Worm (Caenorhabditis elegans) whole organism, L3 larva: Measurements from ENCODE around the gene vha-13.

ENCODE experiments used
- aly-2 ChIP-seq: fragments of 150-350 bp; optimal IDR thresholded peaks from 2 replicates; lab custom pipeline; 2014; ENCODE audit warnings: missing biosample characterization, missing genetic modification characterization
- ceh-28 ChIP-seq: fragments of 150-350 bp; optimal IDR thresholded peaks from 2 replicates; lab custom pipeline; 2014; ENCODE audit warnings: missing biosample characterization, missing genetic modification reagents, missing genetic modification characterization
- daf-12 ChIP-seq: fragments of 150-350 bp; optimal IDR thresholded peaks from 2 replicates; lab custom pipeline; 2014; ENCODE audit warnings: missing biosample characterization, missing genetic modification reagents, missing genetic modification characterization
- fkh-10 ChIP-seq: sonication (generic microtip); optimal IDR thresholded peaks from 2 replicates; lab custom pipeline; 2017; ENCODE audit warnings: missing biosample characterization, missing genetic modification reagents, missing genetic modification characterization
- fos-1 ChIP-seq: fragments of 150-350 bp; optimal IDR thresholded peaks from 2 replicates; lab custom pipeline; 2014; ENCODE audit warnings: missing biosample characterization, missing genetic modification characterization
- lin-15B ChIP-seq: fragments of 150-350 bp; optimal IDR thresholded peaks from 2 replicates; lab custom pipeline; 2014; ENCODE audit warnings: missing biosample characterization, missing genetic modification characterization
- nfya-1 ChIP-seq: sonication (generic microtip); optimal IDR thresholded peaks from 2 replicates; lab custom pipeline; 2017; ENCODE audit warnings: missing genetic modification characterization, mild to moderate bottlenecking, missing compliant biosample characterization, antibody characterized with exemption, moderate library complexity; ENCODE audit not compliant: insufficient read depth
- nhr-23 ChIP-seq: fragments of 150-350 bp; optimal IDR thresholded peaks from 2 replicates; lab custom pipeline; 2014; ENCODE audit warnings: missing biosample characterization, missing genetic modification reagents, missing genetic modification characterization
- nhr-28 ChIP-seq: fragments of 150-350 bp; optimal IDR thresholded peaks from 2 replicates; lab custom pipeline; 2014; ENCODE audit warnings: missing biosample characterization, missing genetic modification characterization
- nhr-77 ChIP-seq: fragments of 150-350 bp; optimal IDR thresholded peaks from 2 replicates; lab custom pipeline; 2014; ENCODE audit warnings: missing biosample characterization, missing genetic modification characterization
- pha-4 ChIP-seq: fragments of 150-350 bp; optimal IDR thresholded peaks from 2 replicates; lab custom pipeline; 2014; ENCODE audit warnings: missing biosample characterization, missing genetic modification reagents, missing genetic modification characterization
- tbx-2 ChIP-seq: sonication (generic microtip); optimal IDR thresholded peaks from 2 replicates; lab custom pipeline; 2016; ENCODE audit warnings: mild to moderate bottlenecking, missing genetic modification characterization, missing compliant biosample characterization
- zag-1 ChIP-seq: fragments of 150-350 bp; optimal IDR thresholded peaks from 2 replicates; lab custom pipeline; 2014; ENCODE audit warnings: missing biosample characterization, missing genetic modification characterization
- ztf-11 ChIP-seq: fragments of 150-350 bp; optimal IDR thresholded peaks from 2 replicates; lab custom pipeline; 2014; ENCODE audit warnings: missing biosample characterization, missing genetic modification characterization

- TF ChIP-seq lin-15B (peak; percentile 24), tbx-2 (peak; percentile 88), nfya-1 (tag; lab: Kevin White, UChicago) (peak; percentile 95), zag-1 (tag; lab: Kevin White, UChicago) (peak; percentile 65), fos-1 (tag; lab: Kevin White, UChicago) (peak; percentile 82), ztf-11 (peak; percentile 38), ceh-28 (tag; lab: Kevin White, UChicago) (peak; percentile 72), nhr-28 (tag; lab: Kevin White, UChicago) (no peak), pha-4 (no peak), nhr-23 (peak; percentile 90), nhr-77 (tag; lab: Kevin White, UChicago) (no peak), daf-12 (peak; percentile 99), fkh-10 (GFP tag; lab: Kevin White, UChicago) (no peak), aly-2 (tag; lab: Kevin White, UChicago) (no peak)
These were observed 15.0 kb downstream of the vha-13 start for ce11 chrV:14366487-14366962.
